Worm (Caenorhabditis elegans) whole organism, midembryonic: ENCODE data around the gene ZC262.7.

Source experiments
- T22C8.4 ChIP-seq: fragments of 200-800 bp; sonication (Bioruptor generic); IDR thresholded peaks from 2 replicates; pipeline ENCODE4 v1.3.6; 2022; ENCODE audit warnings: missing genetic modification characterization, missing compliant biosample characterization
- cog-1 ChIP-seq: sonication (generic microtip); optimal IDR thresholded peaks from 2 replicates; lab custom pipeline; 2016; ENCODE audit warnings: missing genetic modification characterization, missing compliant biosample characterization
- flt-1 ChIP-seq: fragments of 200-800 bp; sonication (Bioruptor generic); IDR thresholded peaks from 2 replicates; pipeline ENCODE4 v1.3.6; 2022; ENCODE audit warnings: missing genetic modification characterization, missing compliant biosample characterization
- klf-2 ChIP-seq: fragments of 200-800 bp; sonication (Bioruptor generic); conservative IDR thresholded peaks from 2 replicates; pipeline ENCODE4 v1.3.6; 2022; ENCODE audit warnings: missing genetic modification reagents, missing genetic modification characterization, missing compliant biosample characterization
- med-1 ChIP-seq: sonication (generic microtip); optimal IDR thresholded peaks from 2 replicates; lab custom pipeline; 2017; ENCODE audit warnings: missing genetic modification characterization, mild to moderate bottlenecking, missing compliant biosample characterization, antibody characterized with exemption, missing genetic modification reagents; ENCODE audit not compliant: insufficient read depth
- ref-1 ChIP-seq: fragments of 200-800 bp; sonication (Bioruptor generic); conservative IDR thresholded peaks from 2 replicates; pipeline ENCODE4 v1.3.6; 2022; ENCODE audit warnings: missing genetic modification reagents, missing genetic modification characterization, missing compliant biosample characterization
- tab-1 ChIP-seq: fragments of 200-800 bp; sonication (Bioruptor generic); IDR thresholded peaks from 2 replicates; pipeline ENCODE4 v1.3.6; 2022; ENCODE audit warnings: missing genetic modification characterization, missing compliant biosample characterization
- ztf-23 ChIP-seq: fragments of 200-800 bp; sonication (Bioruptor generic); IDR thresholded peaks from 2 replicates; pipeline ENCODE4 v1.3.6; 2022; ENCODE audit warnings: missing genetic modification reagents, missing genetic modification characterization, missing compliant biosample characterization
- ztf-29 ChIP-seq: fragments of 200-800 bp; sonication (Bioruptor generic); IDR thresholded peaks from 2 replicates; pipeline ENCODE4 v1.3.6; 2022; ENCODE audit warnings: missing genetic modification reagents, missing genetic modification characterization, missing compliant biosample characterization

The ZC262.7 gene

ce11 chrIII:8331211-8331610 lies 12.9 kb downstream of the ZC262.7 start, which contains the start of gene iglr-2:
TSS of gene iglr-2 (minus strand) at chrIII:8331311.
- no peak for TF ChIP-seq cog-1 (tag; lab: Kevin White, UChicago)
- no peak for TF ChIP-seq tab-1
- TF ChIP-seq ztf-23 (GFP tag; lab: Robert Waterston, UW) = no peak
- no peak for TF ChIP-seq flt-1
- no peak for TF ChIP-seq ref-1 (GFP tag; lab: Robert Waterston, UW)
- no peak for TF ChIP-seq klf-2 (GFP tag; lab: Robert Waterston, UW)
- no peak for TF ChIP-seq T22C8.4 (GFP tag; lab: Robert Waterston, UW)
- no peak for TF ChIP-seq ztf-29 (GFP tag; lab: Robert Waterston, UW)
- no peak for TF ChIP-seq med-1 (GFP tag; lab: Kevin White, UChicago)

- TF ChIP-seq klf-2 (GFP tag; lab: Robert Waterston, UW) = no peak
- TF ChIP-seq tab-1 = no peak
- no peak for TF ChIP-seq cog-1 (tag; lab: Kevin White, UChicago)
- no peak for TF ChIP-seq ref-1 (GFP tag; lab: Robert Waterston, UW)
- TF ChIP-seq med-1 (GFP tag; lab: Kevin White, UChicago) = no peak
- TF ChIP-seq ztf-29 (GFP tag; lab: Robert Waterston, UW) = no peak
- no peak for TF ChIP-seq ztf-23 (GFP tag; lab: Robert Waterston, UW)
Observed at ce11 chrIII:8325574-8326513, 18.3 kb downstream of the ZC262.7 start, which contains the start of gene ZC262.13. TSS of gene ZC262.13 (plus strand) at chrIII:8326214.

DNA sequence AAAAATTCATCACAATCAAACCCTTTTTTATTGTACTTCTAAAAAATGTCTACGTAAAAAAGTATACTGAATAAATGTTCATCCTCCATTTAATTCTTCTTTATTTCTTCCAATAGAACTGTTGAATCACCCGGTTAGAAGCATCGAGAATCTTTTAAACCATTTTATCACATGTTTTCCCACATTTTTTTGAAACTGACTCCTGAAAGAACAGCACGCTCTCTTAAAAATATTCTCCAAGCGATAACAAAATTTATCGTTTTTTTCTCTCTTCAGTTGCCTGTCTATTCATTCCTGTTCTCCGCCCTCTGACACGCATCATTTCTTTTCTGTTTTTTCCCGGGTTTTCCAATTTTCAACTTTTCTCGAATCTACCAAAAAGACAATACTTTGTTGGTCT lies 19.7 kb downstream of the ZC262.7 start, which contains the start of gene F10E9.12:
Gene F10E9.12, plus strand, starts transcription at position 131 of the 400 bp plus-strand sequence.
- TF ChIP-seq med-1 (GFP tag; lab: Kevin White, UChicago) = no peak
- no peak for TF ChIP-seq T22C8.4 (GFP tag; lab: Robert Waterston, UW)
- no peak for TF ChIP-seq ztf-29 (GFP tag; lab: Robert Waterston, UW)
- TF ChIP-seq ref-1 (GFP tag; lab: Robert Waterston, UW) = no peak
- no peak for TF ChIP-seq tab-1
- no peak for TF ChIP-seq klf-2 (GFP tag; lab: Robert Waterston, UW)
- no peak for TF ChIP-seq flt-1

DNA sequence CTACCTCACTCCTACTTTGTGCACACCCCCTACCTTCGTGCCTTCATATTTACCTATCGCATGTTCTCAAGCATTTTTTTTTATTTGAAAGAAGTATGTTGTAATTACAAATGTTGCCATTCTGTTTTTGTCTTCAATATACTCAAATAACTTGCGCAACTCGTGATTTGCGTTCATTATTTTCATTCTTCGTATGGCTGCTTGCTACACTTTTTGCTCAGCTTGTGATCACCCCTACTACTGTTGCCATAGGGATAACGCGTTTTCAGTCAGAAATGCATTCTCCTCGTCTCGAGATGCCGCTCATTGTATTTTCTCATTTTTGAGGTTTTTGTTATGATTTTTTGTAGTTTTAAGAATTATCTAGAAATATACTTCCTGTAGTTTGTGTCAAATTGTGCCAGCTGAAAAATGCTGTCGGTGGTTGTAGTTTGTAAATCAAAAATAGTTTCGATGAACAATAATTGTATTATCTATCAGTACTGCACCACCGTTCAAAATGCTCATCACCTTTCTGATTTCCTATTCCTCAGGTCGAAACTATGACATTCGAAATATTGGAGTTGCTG lies 21.4 kb downstream of the ZC262.7 start, which contains the start of gene F10E9.1:
Gene F10E9.1, plus strand, starts transcription at position 519 of the 569 bp plus-strand sequence.
- TF ChIP-seq cog-1 (tag; lab: Kevin White, UChicago) (no peak), ref-1 (GFP tag; lab: Robert Waterston, UW) (no peak), ztf-29 (GFP tag; lab: Robert Waterston, UW) (no peak), flt-1 (no peak), klf-2 (GFP tag; lab: Robert Waterston, UW) (no peak), T22C8.4 (GFP tag; lab: Robert Waterston, UW) (no peak), med-1 (GFP tag; lab: Kevin White, UChicago) (no peak)

- TF ChIP-seq tab-1 = no peak
- TF ChIP-seq T22C8.4 (GFP tag; lab: Robert Waterston, UW) = no peak
- TF ChIP-seq klf-2 (GFP tag; lab: Robert Waterston, UW) = no peak
- no peak for TF ChIP-seq ztf-23 (GFP tag; lab: Robert Waterston, UW)
- no peak for TF ChIP-seq ref-1 (GFP tag; lab: Robert Waterston, UW)
- no peak for TF ChIP-seq med-1 (GFP tag; lab: Kevin White, UChicago)
- no peak for TF ChIP-seq ztf-29 (GFP tag; lab: Robert Waterston, UW)
- TF ChIP-seq flt-1 = no peak
- TF ChIP-seq cog-1 (tag; lab: Kevin White, UChicago) = no peak
Observed at ce11 chrIII:8321225-8321624, 22.9 kb downstream of the ZC262.7 start.

- TF ChIP-seq med-1 (GFP tag; lab: Kevin White, UChicago) = no peak
- no peak for TF ChIP-seq tab-1
- TF ChIP-seq ztf-29 (GFP tag; lab: Robert Waterston, UW) = no peak
- TF ChIP-seq cog-1 (tag; lab: Kevin White, UChicago) = no peak
- no peak for TF ChIP-seq T22C8.4 (GFP tag; lab: Robert Waterston, UW)
- no peak for TF ChIP-seq ztf-23 (GFP tag; lab: Robert Waterston, UW)
- TF ChIP-seq flt-1 = no peak
- no peak for TF ChIP-seq ref-1 (GFP tag; lab: Robert Waterston, UW)
- TF ChIP-seq klf-2 (GFP tag; lab: Robert Waterston, UW) = no peak
Observed at ce11 chrIII:8320183-8320582, 24.0 kb downstream of the ZC262.7 start, which contains the start of gene F10E9.10. TSS of gene F10E9.10 (minus strand) at chrIII:8320283.

- no peak for TF ChIP-seq T22C8.4 (GFP tag; lab: Robert Waterston, UW)
- TF ChIP-seq ztf-29 (GFP tag; lab: Robert Waterston, UW) = no peak
- no peak for TF ChIP-seq ref-1 (GFP tag; lab: Robert Waterston, UW)
- TF ChIP-seq ztf-23 (GFP tag; lab: Robert Waterston, UW) = peak; percentile 79; the same call in 1 of the 2 replicates
- no peak for TF ChIP-seq med-1 (GFP tag; lab: Kevin White, UChicago)
- no peak for TF ChIP-seq tab-1
- peak; percentile 62; the same call in 1 of the 2 replicates for TF ChIP-seq klf-2 (GFP tag; lab: Robert Waterston, UW)
- TF ChIP-seq flt-1 = peak; percentile 81
- peak; percentile 63 for TF ChIP-seq cog-1 (tag; lab: Kevin White, UChicago)
Observed at ce11 chrIII:8319100-8319499, 25.0 kb downstream of the ZC262.7 start, which contains the start of gene F10E9.11. TSS of gene F10E9.11 (minus strand) at chrIII:8319260.

ce11 chrIII:8318488-8318887 lies 25.6 kb downstream of the ZC262.7 start, which contains the start of gene sas-4:
TSS of gene sas-4 (minus strand) at chrIII:8318588.
- no peak for TF ChIP-seq med-1 (GFP tag; lab: Kevin White, UChicago)
- no peak for TF ChIP-seq ztf-29 (GFP tag; lab: Robert Waterston, UW)
- TF ChIP-seq tab-1 = no peak
- no peak for TF ChIP-seq flt-1
